Worm (Caenorhabditis elegans): ENCODE measurements around the gene abt-4.

abt-4 gene

ce11 chrV:336350-336749 is 5.8 kb upstream of the abt-4 start, which contains the start of gene dmd-8:
Gene dmd-8 (minus strand): TSS chrV:336450.
- no peak for TF ChIP-seq F13H6.1 (tag; optimal IDR thresholded peaks at IDR 0.05)
- no peak for TF ChIP-seq pha-4 (tag; optimal IDR thresholded peaks at IDR 0.05)
- no peak for TF ChIP-seq elt-2 (tag; optimal IDR thresholded peaks at IDR 0.05)
- no peak for TF ChIP-seq T23F11.4 (GFP tag; optimal IDR thresholded peaks at IDR 0.05)
- TF ChIP-seq hlh-15 (tag; optimal IDR thresholded peaks at IDR 0.05): no peak
- no peak for TF ChIP-seq hlh-30 (tag; optimal IDR thresholded peaks at IDR 0.05; ENCODE audit: insufficient read depth)
- TF ChIP-seq ceh-24 (tag; optimal IDR thresholded peaks at IDR 0.05): no peak
- no peak for TF ChIP-seq ceh-9 (tag; optimal IDR thresholded peaks at IDR 0.05)
- no peak for TF ChIP-seq gmeb-2 (tag; optimal IDR thresholded peaks at IDR 0.05)
- TF ChIP-seq ahr-1 (tag; optimal IDR thresholded peaks at IDR 0.05): no peak
- TF ChIP-seq ceh-14 (tag; optimal IDR thresholded peaks at IDR 0.05): no peak
- no peak for TF ChIP-seq ceh-2 (tag; optimal IDR thresholded peaks at IDR 0.05)
- no peak for TF ChIP-seq ceh-6 (GFP tag; optimal IDR thresholded peaks at IDR 0.05)
- no peak for TF ChIP-seq syd-9 (tag; optimal IDR thresholded peaks at IDR 0.05)
- no peak for TF ChIP-seq nfya-1 (tag; optimal IDR thresholded peaks at IDR 0.05)
- TF ChIP-seq pag-3 (tag; optimal IDR thresholded peaks at IDR 0.05; ENCODE audit: borderline replicate concordance): no peak
- no peak for TF ChIP-seq hlh-8 (tag; optimal IDR thresholded peaks at IDR 0.05)
- TF ChIP-seq lim-6 (tag; optimal IDR thresholded peaks at IDR 0.05): no peak

ce11 chrV:333713-334112 is 3.2 kb upstream of the abt-4 start:
- TF ChIP-seq unc-3 (GFP tag; conservative IDR thresholded peaks at IDR 0.05): no peak
- no peak for TF ChIP-seq unc-3 (tag; optimal IDR thresholded peaks at IDR 0.05)
- no peak for TF ChIP-seq lin-11 (tag; optimal IDR thresholded peaks at IDR 0.05)
- TF ChIP-seq Y22D7AL.16 (tag; optimal IDR thresholded peaks at IDR 0.05): no peak
- TF ChIP-seq ceh-2 (tag; optimal IDR thresholded peaks at IDR 0.05): no peak
- TF ChIP-seq zip-5 (tag; optimal IDR thresholded peaks at IDR 0.05): no peak
- TF ChIP-seq hlh-6 (tag; optimal IDR thresholded peaks at IDR 0.05): no peak
- no peak for TF ChIP-seq hlh-8 (tag; optimal IDR thresholded peaks at IDR 0.05)
- no peak for TF ChIP-seq F13H6.1 (tag; optimal IDR thresholded peaks at IDR 0.05)
- TF ChIP-seq C08G9.2 (tag; optimal IDR thresholded peaks at IDR 0.05): no peak
- no peak for TF ChIP-seq ceh-22 (tag; optimal IDR thresholded peaks at IDR 0.05)
- TF ChIP-seq hlh-13 (GFP tag; optimal IDR thresholded peaks at IDR 0.05): no peak
- TF ChIP-seq pat-9 (tag; optimal IDR thresholded peaks at IDR 0.05): no peak
- no peak for TF ChIP-seq mec-3 (tag; optimal IDR thresholded peaks at IDR 0.05; ENCODE audit: borderline replicate concordance)
- TF ChIP-seq pqm-1 (tag; optimal IDR thresholded peaks at IDR 0.05): no peak

ce11 chrV:332585-332984 is 2.1 kb upstream of the abt-4 start:
- TF ChIP-seq pros-1 (tag; optimal IDR thresholded peaks at IDR 0.05) (no peak), unc-55 (GFP tag; optimal IDR thresholded peaks at IDR 0.05) (no peak), lim-6 (tag; optimal IDR thresholded peaks at IDR 0.05) (no peak), ceh-24 (tag; optimal IDR thresholded peaks at IDR 0.05) (no peak), F13H6.1 (tag; optimal IDR thresholded peaks at IDR 0.05) (no peak), ref-2 (tag; optimal IDR thresholded peaks at IDR 0.05) (no peak), ceh-9 (tag; optimal IDR thresholded peaks at IDR 0.05) (no peak), lin-11 (tag; optimal IDR thresholded peaks at IDR 0.05) (no peak), hlh-8 (tag; optimal IDR thresholded peaks at IDR 0.05) (no peak), hlh-13 (GFP tag; optimal IDR thresholded peaks at IDR 0.05) (no peak), C38D4.7 (GFP tag; optimal IDR thresholded peaks at IDR 0.05) (no peak), nhr-11 (tag; optimal IDR thresholded peaks at IDR 0.05) (no peak), ceh-34 (tag; optimal IDR thresholded peaks at IDR 0.05) (no peak), K09A11.1 (tag; optimal IDR thresholded peaks at IDR 0.05; ENCODE audit: insufficient read depth) (no peak), madf-2 (tag; optimal IDR thresholded peaks at IDR 0.05) (no peak), unc-86 (tag; optimal IDR thresholded peaks at IDR 0.05) (no peak), tbx-7 (tag; optimal IDR thresholded peaks at IDR 0.05) (no peak), ceh-14 (tag; optimal IDR thresholded peaks at IDR 0.05) (no peak)
